Worm (Caenorhabditis elegans) whole organism, early embryonic: ENCODE measurements around the gene F26F12.2.
A peak's percentile ranks its signal among the peaks of the same experiment; 100 is the strongest.

ENCODE experiments used
- B0310.2 ChIP-seq: sonication (generic microtip); optimal IDR thresholded peaks from 2 replicates; lab custom pipeline; 2016; ENCODE audit warnings: mild to moderate bottlenecking, missing genetic modification characterization, missing compliant biosample characterization
- F13C5.2 ChIP-seq: sonication (generic microtip); optimal IDR thresholded peaks from 2 replicates; lab custom pipeline; 2017; ENCODE audit warnings: mild to moderate bottlenecking, missing genetic modification characterization, inconsistent platforms, missing compliant biosample characterization
- aly-1 ChIP-seq: sonication (generic microtip); optimal IDR thresholded peaks from 2 replicates; lab custom pipeline; 2016; ENCODE audit warnings: missing genetic modification characterization, missing compliant biosample characterization
- ama-1 ChIP-seq: fragments of 150-350 bp; optimal IDR thresholded peaks from 2 replicates; lab custom pipeline; 2014
- ets-7 ChIP-seq: sonication (generic microtip); optimal IDR thresholded peaks from 2 replicates; lab custom pipeline; 2016; ENCODE audit warnings: missing genotype, missing genetic modification characterization, missing compliant biosample characterization
- hmbx-1 ChIP-seq: sonication (generic microtip); optimal IDR thresholded peaks from 2 replicates; lab custom pipeline; 2016; ENCODE audit warnings: mild to moderate bottlenecking, missing genetic modification characterization, missing compliant biosample characterization
- hmg-4 ChIP-seq: fragments of 200-800 bp; sonication (Bioruptor generic); optimal IDR thresholded peaks from 2 replicates; lab custom pipeline; 2018; ENCODE audit warnings: mild to moderate bottlenecking, missing genetic modification characterization, missing compliant biosample characterization
- hnd-1 ChIP-seq: sonication (generic microtip); optimal IDR thresholded peaks from 2 replicates; lab custom pipeline; 2016; ENCODE audit warnings: missing genetic modification characterization, missing compliant biosample characterization
- tbx-11 ChIP-seq: fragments of 200-800 bp; sonication (Bioruptor generic); IDR thresholded peaks from 2 replicates; pipeline ENCODE4 v1.3.6; 2022; ENCODE audit warnings: missing genetic modification characterization, missing compliant biosample characterization
- tbx-37 ChIP-seq: fragments of 200-800 bp; sonication (Bioruptor generic); conservative IDR thresholded peaks from 2 replicates; pipeline ENCODE4 v1.3.6; 2022; ENCODE audit warnings: missing genetic modification reagents, missing genetic modification characterization, missing compliant biosample characterization

DNA sequence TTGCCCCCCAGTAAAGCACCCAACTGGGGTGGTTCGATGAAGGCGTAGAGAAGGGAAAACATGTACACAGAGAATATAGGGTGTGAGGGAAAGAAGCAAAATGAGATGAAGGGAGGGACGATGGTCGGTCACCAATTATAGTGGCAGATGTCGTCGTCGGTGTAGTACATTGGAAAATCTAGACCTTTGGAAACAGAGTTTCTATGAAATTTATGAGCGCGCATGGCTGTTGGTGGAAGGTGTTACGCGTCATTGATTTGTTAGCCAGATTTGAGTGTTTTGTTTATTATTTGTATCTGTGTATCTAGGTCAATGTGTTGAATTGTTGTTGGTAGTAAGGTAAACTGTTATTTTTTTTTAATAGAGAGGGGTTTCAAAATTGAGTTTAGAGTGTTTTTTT lies 8.3 kb upstream of the F26F12.2 start:
- TF ChIP-seq ama-1 (lab: Kevin White, UChicago) (no peak), tbx-11 (GFP tag; lab: Robert Waterston, UW) (no peak), tbx-37 (no peak), aly-1 (peak; percentile 31), B0310.2 (tag; lab: Kevin White, UChicago) (no peak), ets-7 (no peak), hmbx-1 (tag; lab: Kevin White, UChicago) (no peak), hnd-1 (tag; lab: Kevin White, UChicago) (no peak), F13C5.2 (tag; lab: Kevin White, UChicago) (no peak), hmg-4 (GFP tag; lab: Kevin White, UChicago) (peak; percentile 41)
